Worm (Caenorhabditis elegans) whole organism, mixed stage, embryonic: ENCODE data around the gene C34C12.8.

Source experiments
- M03D4.4 ChIP-seq: sonication (generic microtip); optimal IDR thresholded peaks from 2 replicates; lab custom pipeline; 2017; ENCODE audit warnings: mild to moderate bottlenecking, missing genetic modification characterization, missing compliant biosample characterization
- drap-1 ChIP-seq: fragments of 200-800 bp; sonication (Bioruptor generic); optimal IDR thresholded peaks from 3 replicates; lab custom pipeline; 2018; ENCODE audit warnings: mild to moderate bottlenecking, missing genetic modification characterization, missing compliant biosample characterization
- elt-1 ChIP-seq: sonication (generic microtip); optimal IDR thresholded peaks from 2 replicates; lab custom pipeline; 2017; ENCODE audit warnings: missing genetic modification characterization, mild to moderate bottlenecking, missing compliant biosample characterization, antibody characterized with exemption, moderate library complexity, borderline replicate concordance; ENCODE audit not compliant: insufficient read depth
- lsy-2 ChIP-seq: fragments of 150-350 bp; optimal IDR thresholded peaks from 2 replicates; lab custom pipeline; 2014; ENCODE audit warnings: missing biosample characterization, missing genetic modification characterization
- nhr-12 ChIP-seq: fragments of 150-350 bp; optimal IDR thresholded peaks from 2 replicates; lab custom pipeline; 2014; ENCODE audit warnings: missing biosample characterization, missing genetic modification characterization
- nhr-237 ChIP-seq: fragments of 150-350 bp; optimal IDR thresholded peaks from 2 replicates; lab custom pipeline; 2014; ENCODE audit warnings: missing biosample characterization, missing genetic modification characterization
- nhr-28 ChIP-seq: fragments of 150-350 bp; optimal IDR thresholded peaks from 2 replicates; lab custom pipeline; 2014; ENCODE audit warnings: missing biosample characterization, missing genetic modification characterization
- nhr-76 ChIP-seq: sonication (generic microtip); optimal IDR thresholded peaks from 2 replicates; lab custom pipeline; 2017; ENCODE audit warnings: missing biosample characterization, missing genetic modification characterization
- pha-4 ChIP-seq: fragments of 150-350 bp; optimal IDR thresholded peaks from 2 replicates; lab custom pipeline; 2018; ENCODE audit warnings: missing biosample characterization, missing genetic modification reagents, missing genetic modification characterization
- sptf-1 ChIP-seq: sonication (generic microtip); optimal IDR thresholded peaks from 2 replicates; lab custom pipeline; 2017; ENCODE audit warnings: mild to moderate bottlenecking, missing genetic modification characterization, moderate library complexity, missing compliant biosample characterization
- unc-62 ChIP-seq: fragments of 150-350 bp; optimal IDR thresholded peaks from 2 replicates; lab custom pipeline; 2014; ENCODE audit warnings: missing biosample characterization, missing genetic modification reagents, missing genetic modification characterization

DNA sequence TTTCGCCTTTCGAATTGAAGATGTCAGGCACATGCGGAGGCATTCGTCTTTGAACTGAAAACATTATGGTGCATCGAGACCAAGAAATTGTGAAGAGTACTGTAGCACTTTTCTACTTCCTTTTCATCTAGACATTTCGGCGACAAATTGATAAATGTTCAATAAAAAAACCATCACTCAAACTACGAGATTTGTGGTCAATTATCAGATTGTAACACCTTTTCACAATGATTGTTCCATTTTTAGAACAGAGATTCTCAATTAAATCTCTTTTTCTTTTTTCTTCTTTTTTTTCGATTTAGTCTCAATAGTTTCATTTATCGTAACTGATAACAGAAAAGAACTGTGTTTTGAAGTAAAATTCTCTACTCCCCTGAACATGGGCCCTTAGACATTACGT, 25.8 kb downstream of the C34C12.8 start:
- TF ChIP-seq lsy-2 (no peak), nhr-28 (tag; lab: Kevin White, UChicago) (no peak), nhr-76 (no peak), unc-62 (no peak), nhr-237 (no peak), elt-1 (tag; lab: Kevin White, UChicago) (no peak), sptf-1 (tag; lab: Kevin White, UChicago) (no peak), M03D4.4 (tag; lab: Kevin White, UChicago) (no peak), nhr-12 (tag; lab: Kevin White, UChicago) (no peak), drap-1 (no peak), pha-4 (tag; lab: Kevin White, UChicago) (no peak)
